Worm (Caenorhabditis elegans): ENCODE results near the gene F43B10.1.

The F43B10.1 gene

DNA sequence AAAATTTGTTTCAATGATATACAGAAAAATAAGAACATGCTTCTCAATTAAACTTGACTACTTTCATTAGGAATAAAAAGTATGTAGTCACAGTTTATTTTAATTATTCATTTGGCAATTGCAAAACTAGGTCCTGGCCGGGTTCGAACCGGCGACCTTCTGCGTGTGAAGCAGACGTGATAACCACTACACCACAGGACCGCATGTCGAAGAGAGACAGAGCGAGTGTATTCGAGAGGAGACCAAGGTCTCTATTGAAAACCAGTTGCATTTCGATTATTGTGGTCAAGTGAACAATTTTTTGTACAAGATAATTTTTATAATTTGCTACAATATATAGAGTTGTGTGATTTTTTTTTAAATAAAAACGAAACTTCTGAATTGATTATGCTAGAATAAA lies 71.8 kb downstream of the F43B10.1 start (continued):
- TF ChIP-seq die-1 (tag; optimal IDR thresholded peaks at IDR 0.05) (peak; percentile 82), egl-18 (GFP tag; IDR thresholded peaks at IDR 0.05) (0 out of 2 replicates have a peak, but pooled peaks have one; percentile 17), B0336.3 (GFP tag; IDR thresholded peaks at IDR 0.05) (no peak), F49E8.2 (tag; optimal IDR thresholded peaks at IDR 0.05; ENCODE audit: insufficient read depth) (peak; percentile 44), mxl-1 (tag; optimal IDR thresholded peaks at IDR 0.05) (peak; percentile 72), nhr-27 (tag; optimal IDR thresholded peaks at IDR 0.05) (no peak), tbx-9 (tag; optimal IDR thresholded peaks at IDR 0.05; ENCODE audit: borderline replicate concordance) (no peak), him-1 (tag; optimal IDR thresholded peaks at IDR 0.05) (peak; percentile 72), athp-1 (tag; optimal IDR thresholded peaks at IDR 0.05) (peak; percentile 37), rpc-1 (optimal IDR thresholded peaks at IDR 0.05) (peak; percentile 93), rpc-1 (tag; optimal IDR thresholded peaks at IDR 0.05) (peak; percentile 85), B0035.1 (tag; optimal IDR thresholded peaks at IDR 0.05) (peak; percentile 19), tbp1 (GFP tag; optimal IDR thresholded peaks at IDR 0.05) (peak; percentile 96), attf-5 (GFP tag; optimal IDR thresholded peaks at IDR 0.05) (peak; percentile 52), attf-6 (GFP tag; IDR thresholded peaks at IDR 0.05) (peak; percentile 62; the same call in 1 of the 2 replicates), Y53G8AR.9 (GFP tag; conservative IDR thresholded peaks at IDR 0.05) (0 out of 2 replicates have a peak, but pooled peaks have one; percentile 19), hsf-1 (GFP tag; IDR thresholded peaks at IDR 0.05) (peak; percentile 59; the same call in 1 of the 2 replicates), F57A8.1 (GFP tag; optimal IDR thresholded peaks at IDR 0.05) (no peak), efl-1 (GFP tag; optimal IDR thresholded peaks at IDR 0.05) (peak; percentile 26), hrde-1 (tag; optimal IDR thresholded peaks at IDR 0.05; ENCODE audit: borderline replicate concordance) (no peak), dpff-1 (tag; optimal IDR thresholded peaks at IDR 0.05) (no peak), cebp-1 (GFP tag; IDR thresholded peaks at IDR 0.05) (peak; percentile 39; the same call in 1 of the 2 replicates), cebp-1 (tag; optimal IDR thresholded peaks at IDR 0.05) (peak; percentile 71), mel-28 (tag; optimal IDR thresholded peaks at IDR 0.05; ENCODE audit: borderline replicate concordance) (peak; percentile 8), ceh-27 (GFP tag; optimal IDR thresholded peaks at IDR 0.05) (peak; percentile 85), F39B2.1 (GFP tag; IDR thresholded peaks at IDR 0.05) (no peak), ceh-91 (GFP tag; IDR thresholded peaks at IDR 0.05) (no peak), C17E4.6 (GFP tag; IDR thresholded peaks at IDR 0.05) (no peak), Y95B8A.8 (GFP tag; IDR thresholded peaks at IDR 0.05) (0 out of 2 replicates have a peak, but pooled peaks have one; percentile 23), ztf-28 (GFP tag; IDR thresholded peaks at IDR 0.05) (0 out of 2 replicates have a peak, but pooled peaks have one; percentile 15), Y67H2A.10 (GFP tag; conservative IDR thresholded peaks at IDR 0.05) (no peak), snpc-1.3 (tag; optimal IDR thresholded peaks at IDR 0.05; ENCODE audit: insufficient read depth) (peak; percentile 76), ceh-100 (GFP tag; IDR thresholded peaks at IDR 0.05) (no peak), ceh-58 (GFP tag; IDR thresholded peaks at IDR 0.05) (no peak), F52B5.7 (tag; optimal IDR thresholded peaks at IDR 0.05) (peak; percentile 39), ets-4 (GFP tag; optimal IDR thresholded peaks at IDR 0.05) (no peak)

DNA sequence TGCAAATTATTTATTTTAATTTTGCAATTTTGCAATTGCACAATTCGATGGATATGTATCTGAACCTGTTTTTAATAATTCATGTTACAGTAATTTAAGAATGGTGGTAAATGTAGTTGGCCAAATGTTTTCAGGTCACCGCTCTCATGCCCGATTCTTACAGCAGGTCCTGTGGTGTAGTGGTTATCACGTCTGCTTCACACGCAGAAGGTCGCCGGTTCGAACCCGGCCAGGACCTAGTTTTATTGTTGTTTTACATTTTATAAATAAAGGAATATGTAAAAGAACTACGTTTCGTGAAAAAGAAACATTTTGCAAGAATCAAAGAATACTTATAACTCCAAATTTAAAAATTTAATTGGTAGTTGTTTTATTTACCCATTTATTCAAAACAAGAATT lies 72.4 kb downstream of the F43B10.1 start:
- peak; percentile 83 for TF ChIP-seq lin-26 (GFP tag; IDR thresholded peaks at IDR 0.05)
- peak; percentile 23; the same call in 1 of the 2 replicates for TF ChIP-seq dox-1 (GFP tag; IDR thresholded peaks at IDR 0.05)
- no peak for TF ChIP-seq hsf-1 (GFP tag; IDR thresholded peaks at IDR 0.05)
- TF ChIP-seq F52B5.7 (tag; optimal IDR thresholded peaks at IDR 0.05), result no peak
- no peak for TF ChIP-seq F55B11.4 (tag; optimal IDR thresholded peaks at IDR 0.05; ENCODE audit: borderline replicate concordance, insufficient read depth)
- no peak for TF ChIP-seq F33H1.4 (GFP tag; IDR thresholded peaks at IDR 0.05)
- peak; percentile 93 for TF ChIP-seq tbp1 (GFP tag; optimal IDR thresholded peaks at IDR 0.05)
- TF ChIP-seq lin-35 (GFP tag; optimal IDR thresholded peaks at IDR 0.05), result no peak
- peak; percentile 47 for TF ChIP-seq snpc-1.3 (tag; optimal IDR thresholded peaks at IDR 0.05; ENCODE audit: insufficient read depth)
- peak; percentile 55 for TF ChIP-seq snpc-1.1 (tag; optimal IDR thresholded peaks at IDR 0.05; ENCODE audit: insufficient read depth)
- TF ChIP-seq ekl-4 (GFP tag; IDR thresholded peaks at IDR 0.05), result peak; percentile 24; the same call in 1 of the 2 replicates
- no peak for TF ChIP-seq let-526 (GFP tag; IDR thresholded peaks at IDR 0.05)
- TF ChIP-seq sdz-38 (tag; optimal IDR thresholded peaks at IDR 0.05), result no peak
- peak; percentile 60 for TF ChIP-seq die-1 (tag; optimal IDR thresholded peaks at IDR 0.05)
- 0 out of 2 replicates have a peak, but pooled peaks have one; percentile 39 for TF ChIP-seq attf-6 (GFP tag; IDR thresholded peaks at IDR 0.05)
- TF ChIP-seq unc-62 (GFP tag; optimal IDR thresholded peaks at IDR 0.05), result no peak
- TF ChIP-seq F39B2.1 (GFP tag; IDR thresholded peaks at IDR 0.05), result no peak
- no peak for TF ChIP-seq ceh-58 (GFP tag; IDR thresholded peaks at IDR 0.05)
- TF ChIP-seq gei-17 (GFP tag; optimal IDR thresholded peaks at IDR 0.05), result no peak
- TF ChIP-seq B0035.1 (tag; optimal IDR thresholded peaks at IDR 0.05), result no peak

Data from whole organism, young adult.